Worm (Caenorhabditis elegans): Measurements from ENCODE around the gene psme-3.

The psme-3 gene

ce11 chrIII:11559677-11560076, 8.3 kb upstream of the psme-3 start:
- TF ChIP-seq ztf-16 (tag; optimal IDR thresholded peaks at IDR 0.05) (no peak), elt-4 (tag; optimal IDR thresholded peaks at IDR 0.05) (no peak), rnt-1 (tag; optimal IDR thresholded peaks at IDR 0.05) (no peak), T23F11.4 (GFP tag; optimal IDR thresholded peaks at IDR 0.05) (no peak), nfya-1 (tag; optimal IDR thresholded peaks at IDR 0.05) (no peak), sox-4 (tag; optimal IDR thresholded peaks at IDR 0.05) (no peak), ceh-9 (tag; optimal IDR thresholded peaks at IDR 0.05) (no peak), tbx-7 (tag; optimal IDR thresholded peaks at IDR 0.05) (no peak)

ce11 chrIII:11560504-11561202, 7.3 kb upstream of the psme-3 start, which contains the start of gene ztf-29:
ztf-29 (plus strand) TSS chrIII:11561152.
- TF ChIP-seq C08G9.2 (tag; optimal IDR thresholded peaks at IDR 0.05) = no peak
- TF ChIP-seq pag-3 (tag; optimal IDR thresholded peaks at IDR 0.05; ENCODE audit: borderline replicate concordance) = no peak
- TF ChIP-seq elt-2 (tag; optimal IDR thresholded peaks at IDR 0.05) = peak; percentile 75
- TF ChIP-seq sox-2 (GFP tag; IDR thresholded peaks at IDR 0.05) = no peak
- TF ChIP-seq tbx-7 (tag; optimal IDR thresholded peaks at IDR 0.05) = no peak
- TF ChIP-seq ceh-2 (tag; optimal IDR thresholded peaks at IDR 0.05) = no peak
- TF ChIP-seq hlh-6 (tag; optimal IDR thresholded peaks at IDR 0.05) = no peak
- no peak for TF ChIP-seq che-1 (tag; optimal IDR thresholded peaks at IDR 0.05)
- TF ChIP-seq eyg-1 (tag; optimal IDR thresholded peaks at IDR 0.05) = no peak
- TF ChIP-seq gmeb-2 (tag; optimal IDR thresholded peaks at IDR 0.05) = no peak
- no peak for TF ChIP-seq syd-9 (tag; optimal IDR thresholded peaks at IDR 0.05)
- TF ChIP-seq ceh-6 (GFP tag; optimal IDR thresholded peaks at IDR 0.05) = peak; percentile 22
- TF ChIP-seq mec-3 (tag; optimal IDR thresholded peaks at IDR 0.05; ENCODE audit: borderline replicate concordance) = no peak
- TF ChIP-seq nhr-11 (tag; optimal IDR thresholded peaks at IDR 0.05) = no peak
- no peak for TF ChIP-seq hlh-30 (tag; optimal IDR thresholded peaks at IDR 0.05; ENCODE audit: insufficient read depth)
- TF ChIP-seq ceh-19 (GFP tag; optimal IDR thresholded peaks at IDR 0.05) = no peak
- TF ChIP-seq pros-1 (tag; optimal IDR thresholded peaks at IDR 0.05) = no peak
- no peak for TF ChIP-seq ceh-48 (tag; optimal IDR thresholded peaks at IDR 0.05)

ce11 chrIII:11561597-11561996, 6.3 kb upstream of the psme-3 start:
- no peak for TF ChIP-seq ceh-14 (tag; optimal IDR thresholded peaks at IDR 0.05)
- TF ChIP-seq elt-4 (tag; optimal IDR thresholded peaks at IDR 0.05) = peak; percentile 86
- no peak for TF ChIP-seq dve-1 (tag; optimal IDR thresholded peaks at IDR 0.05)
- no peak for TF ChIP-seq che-1 (tag; optimal IDR thresholded peaks at IDR 0.05)
- TF ChIP-seq hlh-15 (tag; optimal IDR thresholded peaks at IDR 0.05) = no peak
- TF ChIP-seq ceh-24 (tag; optimal IDR thresholded peaks at IDR 0.05) = no peak

ce11 chrIII:11563417-11563949, 4.5 kb upstream of the psme-3 start, which contains the start of gene Y66D12A.11:
Y66D12A.11 (plus strand) TSS chrIII:11563467.
- TF ChIP-seq tbx-2 (tag; optimal IDR thresholded peaks at IDR 0.05) (no peak), sdc-2 (tag; optimal IDR thresholded peaks at IDR 0.05) (no peak), sox-2 (GFP tag; IDR thresholded peaks at IDR 0.05) (no peak), fkh-10 (GFP tag; optimal IDR thresholded peaks at IDR 0.05) (no peak), pha-4 (tag; optimal IDR thresholded peaks at IDR 0.05) (no peak), odd-2 (tag; optimal IDR thresholded peaks at IDR 0.05) (no peak)

- no peak for TF ChIP-seq ceh-34 (tag; optimal IDR thresholded peaks at IDR 0.05)
- TF ChIP-seq K09A11.1 (tag; optimal IDR thresholded peaks at IDR 0.05; ENCODE audit: insufficient read depth) = no peak
- TF ChIP-seq elt-4 (tag; optimal IDR thresholded peaks at IDR 0.05) = no peak
- TF ChIP-seq ceh-22 (tag; optimal IDR thresholded peaks at IDR 0.05) = no peak
- no peak for TF ChIP-seq ceh-2 (tag; optimal IDR thresholded peaks at IDR 0.05)
- no peak for TF ChIP-seq nhr-11 (tag; optimal IDR thresholded peaks at IDR 0.05)
- TF ChIP-seq hlh-8 (tag; optimal IDR thresholded peaks at IDR 0.05) = no peak
- no peak for TF ChIP-seq ahr-1 (tag; optimal IDR thresholded peaks at IDR 0.05)
- TF ChIP-seq hlh-30 (tag; optimal IDR thresholded peaks at IDR 0.05; ENCODE audit: insufficient read depth) = no peak
- no peak for TF ChIP-seq unc-86 (tag; optimal IDR thresholded peaks at IDR 0.05)
- TF ChIP-seq unc-55 (GFP tag; optimal IDR thresholded peaks at IDR 0.05) = no peak
- TF ChIP-seq npax-4 (tag; optimal IDR thresholded peaks at IDR 0.05) = no peak
- TF ChIP-seq pag-3 (tag; optimal IDR thresholded peaks at IDR 0.05; ENCODE audit: borderline replicate concordance) = no peak
- TF ChIP-seq ama-1 (optimal IDR thresholded peaks at IDR 0.05) = no peak
- TF ChIP-seq sox-4 (tag; optimal IDR thresholded peaks at IDR 0.05) = no peak
- no peak for TF ChIP-seq ceh-31 (tag; optimal IDR thresholded peaks at IDR 0.05)
- no peak for TF ChIP-seq ceh-30 (tag; optimal IDR thresholded peaks at IDR 0.05)
These were observed 2.3 kb upstream of the psme-3 start, which contains the start of gene Y66D12A.10 for ce11 chrIII:11565602-11566001. Y66D12A.10 (plus strand) TSS chrIII:11565874.

All from whole organism, late embryonic.